In genomic region chrIV:7844333-7844973, ce11 we compare ENCODE assay signal across 6 worm cellular contexts.
TF ChIP-seq lines count a peak whose summit lies in the region.

No protein-coding gene starts in this region.

TF ChIP-seq in whole organism, L1 larva, 84 proteins besides CTCF, POLR2A, EP300 and RAD21:
- peak; percentile 27 for TF ChIP-seq nhr-71 (tag; optimal IDR thresholded peaks at IDR 0.05; lab: Kevin White, UChicago)
- TF ChIP-seq efl-1 (optimal IDR thresholded peaks at IDR 0.05; lab: Kevin White, UChicago), result no peak
- TF ChIP-seq efl-1 (GFP tag; optimal IDR thresholded peaks at IDR 0.05 in 1 of 2; lab: Kevin White, UChicago), result peak in 1 of 2 experiments; percentile 1
- TF ChIP-seq alr-1 (tag; optimal IDR thresholded peaks at IDR 0.05; lab: Kevin White, UChicago; ENCODE audit: borderline replicate concordance), result no peak
- TF ChIP-seq nhr-20 (tag; optimal IDR thresholded peaks at IDR 0.05; lab: Kevin White, UChicago), result peak; percentile 15
- TF ChIP-seq elt-3 (tag; optimal IDR thresholded peaks at IDR 0.05; lab: Kevin White, UChicago), result peak in 2 of 6 experiments; percentile 23 to 40
- TF ChIP-seq snu-23 (GFP tag; optimal IDR thresholded peaks at IDR 0.05; lab: Kevin White, UChicago), result peak; percentile 20
- TF ChIP-seq nhr-47 (tag; optimal IDR thresholded peaks at IDR 0.05; lab: Kevin White, UChicago), result no peak
- peak; percentile 36 for TF ChIP-seq lin-14 (GFP tag; optimal IDR thresholded peaks at IDR 0.05; lab: Kevin White, UChicago)
- peak; percentile 55 for TF ChIP-seq nhr-85 (tag; lab: Kevin White, UChicago)
- peak in 1 of 2 experiments; percentile 42 for TF ChIP-seq lin-35 (GFP tag; optimal IDR thresholded peaks at IDR 0.05; lab: Kevin White, UChicago)
- TF ChIP-seq ceh-63 (GFP tag; optimal IDR thresholded peaks at IDR 0.05; lab: Kevin White, UChicago), result no peak
- peak; percentile 86 for TF ChIP-seq elt-2 (tag; optimal IDR thresholded peaks at IDR 0.05; lab: Kevin White, UChicago)

TF ChIP-seq in whole organism, L2 larva, 48 proteins besides CTCF, POLR2A, EP300 and RAD21 (continues in another document):
- TF ChIP-seq unc-55 (GFP tag; optimal IDR thresholded peaks at IDR 0.05; lab: Kevin White, UChicago) (no peak), nhr-11 (tag; optimal IDR thresholded peaks at IDR 0.05; lab: Kevin White, UChicago) (no peak), fos-1 (tag; optimal IDR thresholded peaks at IDR 0.05; lab: Kevin White, UChicago) (peak; percentile 67), lin-13 (GFP tag; optimal IDR thresholded peaks at IDR 0.05; lab: Kevin White, UChicago) (no peak), F13H6.1 (tag; optimal IDR thresholded peaks at IDR 0.05; lab: Kevin White, UChicago) (peak; percentile 38), nhr-25 (tag; optimal IDR thresholded peaks at IDR 0.05; lab: Kevin White, UChicago) (no peak), lsy-2 (tag; optimal IDR thresholded peaks at IDR 0.05; lab: Kevin White, UChicago) (peak in 1 of 2 experiments; percentile 30), crh-2 (tag; optimal IDR thresholded peaks at IDR 0.05; lab: Kevin White, UChicago) (peak; percentile 72), sma-9 (GFP tag; optimal IDR thresholded peaks at IDR 0.05; lab: Kevin White, UChicago) (peak; percentile 37), sma-9 (tag; optimal IDR thresholded peaks at IDR 0.05; lab: Kevin White, UChicago) (no peak), alr-1 (tag; optimal IDR thresholded peaks at IDR 0.05; lab: Kevin White, UChicago) (no peak), ceh-16 (tag; optimal IDR thresholded peaks at IDR 0.05; lab: Kevin White, UChicago) (no peak), nhr-21 (tag; optimal IDR thresholded peaks at IDR 0.05; lab: Kevin White, UChicago) (no peak), sem-4 (tag; optimal IDR thresholded peaks at IDR 0.05; lab: Kevin White, UChicago) (no peak), Y55F3AM.14 (GFP tag; optimal IDR thresholded peaks at IDR 0.05; lab: Kevin White, UChicago) (no peak), R02D3.7 (tag; optimal IDR thresholded peaks at IDR 0.05; lab: Kevin White, UChicago) (no peak), elt-3 (tag; optimal IDR thresholded peaks at IDR 0.05; lab: Kevin White, UChicago) (no peak)

TF ChIP-seq in whole organism, L3 larva, 47 proteins besides CTCF, POLR2A, EP300 and RAD21:
- TF ChIP-seq pqm-1 (tag; optimal IDR thresholded peaks at IDR 0.05; lab: Kevin White, UChicago) (peak; percentile 67), nhr-67 (tag; optimal IDR thresholded peaks at IDR 0.05; lab: Kevin White, UChicago) (no peak), mdl-1 (tag; optimal IDR thresholded peaks at IDR 0.05; lab: Kevin White, UChicago) (no peak), aly-2 (tag; optimal IDR thresholded peaks at IDR 0.05; lab: Kevin White, UChicago) (no peak), zag-1 (tag; optimal IDR thresholded peaks at IDR 0.05; lab: Kevin White, UChicago) (no peak), fos-1 (tag; optimal IDR thresholded peaks at IDR 0.05; lab: Kevin White, UChicago) (no peak), fkh-10 (GFP tag; optimal IDR thresholded peaks at IDR 0.05; lab: Kevin White, UChicago) (no peak), snpc-4 (tag; optimal IDR thresholded peaks at IDR 0.05; lab: Kevin White, UChicago) (no peak), sea-2 (GFP tag; optimal IDR thresholded peaks at IDR 0.05; lab: Kevin White, UChicago) (no peak), ceh-28 (tag; optimal IDR thresholded peaks at IDR 0.05; lab: Kevin White, UChicago) (no peak), ama-1 (optimal IDR thresholded peaks at IDR 0.05; lab: Kevin White, UChicago) (no peak), elt-2 (tag; optimal IDR thresholded peaks at IDR 0.05; lab: Kevin White, UChicago) (peak; percentile 90)

TF ChIP-seq in whole organism, L4 larva, 104 proteins besides CTCF, POLR2A, EP300 and RAD21 (continues in another document):
- TF ChIP-seq gei-8 (GFP tag; optimal IDR thresholded peaks at IDR 0.05; lab: Kevin White, UChicago) (no peak), T20F7.1 (GFP tag; optimal IDR thresholded peaks at IDR 0.05; lab: Kevin White, UChicago) (peak; percentile 10), ZK337.2 (GFP tag; IDR thresholded peaks at IDR 0.05; lab: Robert Waterston, UW) (no peak), hlh-30 (tag; optimal IDR thresholded peaks at IDR 0.05; lab: Kevin White, UChicago; ENCODE audit: insufficient read depth) (peak; percentile 77), lin-1 (GFP tag; IDR thresholded peaks at IDR 0.05; lab: Robert Waterston, UW) (0 out of 2 replicates have a peak, but pooled peaks have one; percentile 44), zag-1 (tag; optimal IDR thresholded peaks at IDR 0.05; lab: Kevin White, UChicago) (no peak), lim-7 (GFP tag; IDR thresholded peaks at IDR 0.05; lab: Robert Waterston, UW) (no peak), nhr-48 (tag; optimal IDR thresholded peaks at IDR 0.05; lab: Kevin White, UChicago) (peak; percentile 19), nhr-41 (GFP tag; IDR thresholded peaks at IDR 0.05; lab: Robert Waterston, UW) (0 out of 2 replicates have a peak, but pooled peaks have one; percentile 15), dpl-1 (GFP tag; optimal IDR thresholded peaks at IDR 0.05; lab: Kevin White, UChicago) (no peak), T26A8.4 (GFP tag; IDR thresholded peaks at IDR 0.05; lab: Robert Waterston, UW) (peak; percentile 42; the same call in 1 of the 2 replicates), nhr-102 (tag; optimal IDR thresholded peaks at IDR 0.05; lab: Kevin White, UChicago) (peak; percentile 57), nhr-77 (tag; optimal IDR thresholded peaks at IDR 0.05; lab: Kevin White, UChicago) (peak; percentile 56), lin-39 (tag; optimal IDR thresholded peaks at IDR 0.05; lab: Kevin White, UChicago) (no peak), daf-8 (GFP tag; IDR thresholded peaks at IDR 0.05; lab: Robert Waterston, UW) (no peak), unc-62 (GFP tag; optimal IDR thresholded peaks at IDR 0.05 in 1 of 2; lab: Kevin White, UChicago) (peak in 1 of 2 experiments; percentile 95), unc-62 (tag; optimal IDR thresholded peaks at IDR 0.05; lab: Kevin White, UChicago) (no peak), tra-1 (GFP tag; IDR thresholded peaks at IDR 0.05; lab: Robert Waterston, UW) (no peak)

TF ChIP-seq in whole organism, late embryonic, 69 proteins besides CTCF, POLR2A, EP300 and RAD21:
- TF ChIP-seq nfya-1 (tag; optimal IDR thresholded peaks at IDR 0.05; lab: Kevin White, UChicago) (no peak), elt-2 (tag; optimal IDR thresholded peaks at IDR 0.05; lab: Kevin White, UChicago) (peak; percentile 8), hlh-30 (tag; optimal IDR thresholded peaks at IDR 0.05; lab: Kevin White, UChicago; ENCODE audit: insufficient read depth) (peak; percentile 17), C38D4.7 (GFP tag; optimal IDR thresholded peaks at IDR 0.05; lab: Kevin White, UChicago) (no peak)

TF ChIP-seq in whole organism, young adult, 124 proteins besides CTCF, POLR2A, EP300 and RAD21:
- TF ChIP-seq tbp1 (GFP tag; optimal IDR thresholded peaks at IDR 0.05; lab: Kevin White, UChicago), result peak; percentile 15
- no peak for TF ChIP-seq rec-8 (tag; optimal IDR thresholded peaks at IDR 0.05; lab: Kevin White, UChicago)
- TF ChIP-seq mcd-1 (GFP tag; IDR thresholded peaks at IDR 0.05; lab: Robert Waterston, UW), result no peak
- TF ChIP-seq unc-62 (GFP tag; optimal IDR thresholded peaks at IDR 0.05; lab: Kevin White, UChicago), result no peak
- TF ChIP-seq ceh-79 (tag; optimal IDR thresholded peaks at IDR 0.05; lab: Kevin White, UChicago), result no peak
- TF ChIP-seq ztf-22 (GFP tag; optimal IDR thresholded peaks at IDR 0.05; lab: Kevin White, UChicago), result no peak
- TF ChIP-seq hmg-20 (GFP tag; IDR thresholded peaks at IDR 0.05; lab: Robert Waterston, UW), result no peak
- TF ChIP-seq madf-6 (GFP tag; IDR thresholded peaks at IDR 0.05; lab: Robert Waterston, UW), result no peak
- peak; percentile 81 for TF ChIP-seq nhr-80 (tag; optimal IDR thresholded peaks at IDR 0.05; lab: Kevin White, UChicago)
- no peak for TF ChIP-seq F33H1.4 (GFP tag; IDR thresholded peaks at IDR 0.05; lab: Robert Waterston, UW)
- TF ChIP-seq lin-40 (tag; optimal IDR thresholded peaks at IDR 0.05; lab: Kevin White, UChicago), result peak; percentile 1
- TF ChIP-seq rpc-1 (optimal IDR thresholded peaks at IDR 0.05; lab: Kevin White, UChicago), result no peak
- no peak for TF ChIP-seq rpc-1 (tag; optimal IDR thresholded peaks at IDR 0.05; lab: Kevin White, UChicago)
- TF ChIP-seq atf-7 (tag; optimal IDR thresholded peaks at IDR 0.05; lab: Kevin White, UChicago), result no peak
